Worm (Caenorhabditis elegans) whole organism, L1 larva: ENCODE measurements around the gene prx-13.
A peak's percentile ranks its signal among the peaks of the same experiment; 100 is the strongest.

Experiments used
- F16B12.6 ChIP-seq: fragments of 150-350 bp; optimal IDR thresholded peaks from 2 replicates; lab custom pipeline; 2014; ENCODE audit warnings: missing biosample characterization, missing genetic modification characterization
- Y116A8C.19 ChIP-seq: sonication (generic microtip); optimal IDR thresholded peaks from 2 replicates; lab custom pipeline; 2016; ENCODE audit warnings: missing compliant biosample characterization, missing genetic modification characterization, borderline replicate concordance
- aha-1 ChIP-seq: fragments of 150-350 bp; optimal IDR thresholded peaks from 2 replicates; lab custom pipeline; 2014; ENCODE audit warnings: missing biosample characterization, missing genetic modification characterization
- aly-2 ChIP-seq: fragments of 150-350 bp; optimal IDR thresholded peaks from 2 replicates; lab custom pipeline; 2014; ENCODE audit warnings: missing biosample characterization, missing genetic modification characterization
- ceh-82 ChIP-seq, 3 experiments: fragments of 150-350 bp in 1 of 3; sonication (generic microtip) in 2 of 3; optimal IDR thresholded peaks; 2 replicates each; lab custom pipeline; 2014 to 2017; ENCODE audit warnings: missing biosample characterization in 3 of 3, missing genetic modification characterization in 3 of 3
- ceh-90 ChIP-seq: sonication (generic microtip); optimal IDR thresholded peaks from 2 replicates; lab custom pipeline; 2016; ENCODE audit warnings: missing genetic modification characterization, missing compliant biosample characterization
- ces-1 ChIP-seq: fragments of 150-350 bp; optimal IDR thresholded peaks from 2 replicates; lab custom pipeline; 2014; ENCODE audit warnings: missing biosample characterization, missing genetic modification reagents, missing genetic modification characterization
- dsc-1 ChIP-seq: sonication (generic microtip); optimal IDR thresholded peaks from 2 replicates; lab custom pipeline; 2016; ENCODE audit warnings: mild to moderate bottlenecking, missing genetic modification characterization, missing compliant biosample characterization
- egl-13 ChIP-seq: sonication (generic microtip); optimal IDR thresholded peaks from 2 replicates; lab custom pipeline; 2016; ENCODE audit warnings: missing genotype, missing genetic modification reagents, missing genetic modification characterization, missing compliant biosample characterization
- elt-2 ChIP-seq: sonication (generic microtip); optimal IDR thresholded peaks from 2 replicates; lab custom pipeline; 2016; ENCODE audit warnings: missing genetic modification characterization, mild to moderate bottlenecking, inconsistent platforms, missing compliant biosample characterization, missing genetic modification reagents
- elt-3 ChIP-seq, 6 experiments: fragments of 150-350 bp in 1 of 6; sonication (generic microtip); optimal IDR thresholded peaks; 2 replicates each; lab custom pipeline; 2017 to 2018; ENCODE audit warnings: missing biosample characterization in 6 of 6, missing genetic modification characterization in 6 of 6, inconsistent platforms in 1 of 6
- fkh-10 ChIP-seq: sonication (generic microtip); optimal IDR thresholded peaks from 2 replicates; lab custom pipeline; 2017; ENCODE audit warnings: missing biosample characterization, missing genetic modification reagents, missing genetic modification characterization
- fos-1 ChIP-seq: fragments of 150-350 bp; optimal IDR thresholded peaks from 2 replicates; lab custom pipeline; 2014; ENCODE audit warnings: missing biosample characterization, missing genetic modification characterization
- grh-1 ChIP-seq: fragments of 200-800 bp; sonication (Bioruptor generic); IDR thresholded peaks from 2 replicates; pipeline ENCODE4 v1.3.6; 2022; ENCODE audit warnings: missing genetic modification reagents, missing genetic modification characterization, missing compliant biosample characterization
- hlh-17 ChIP-seq: fragments of 200-800 bp; sonication (Bioruptor generic); optimal IDR thresholded peaks from 2 replicates; lab custom pipeline; 2018; ENCODE audit warnings: missing genetic modification characterization, mild to moderate bottlenecking, missing compliant biosample characterization, moderate library complexity, borderline replicate concordance
- hpl-2 ChIP-seq: fragments of 150-350 bp; optimal IDR thresholded peaks from 2 replicates; lab custom pipeline; 2014; ENCODE audit warnings: missing biosample characterization, missing genetic modification reagents, missing genetic modification characterization
- irx-1 ChIP-seq: sonication (generic microtip); optimal IDR thresholded peaks from 2 replicates; lab custom pipeline; 2016; ENCODE audit warnings: missing genetic modification characterization, missing compliant biosample characterization
- isw-1 ChIP-seq: fragments of 200-800 bp; sonication (Bioruptor generic); IDR thresholded peaks from 2 replicates; pipeline ENCODE4 v1.3.6; 2022; ENCODE audit warnings: missing genetic modification characterization, missing compliant biosample characterization
- jun-1 ChIP-seq: fragments of 150-350 bp; optimal IDR thresholded peaks from 2 replicates; lab custom pipeline; 2014; ENCODE audit warnings: missing biosample characterization, missing genetic modification reagents, missing genetic modification characterization
- lin-13 ChIP-seq: fragments of 150-350 bp; optimal IDR thresholded peaks from 2 replicates; lab custom pipeline; 2014; ENCODE audit warnings: missing biosample characterization, missing genetic modification reagents, missing genetic modification characterization
- lin-14 ChIP-seq: fragments of 200-800 bp; sonication (Bioruptor generic); optimal IDR thresholded peaks from 2 replicates; lab custom pipeline; 2018; ENCODE audit warnings: mild to moderate bottlenecking, missing genetic modification characterization, moderate library complexity, missing compliant biosample characterization
- lin-15B ChIP-seq: fragments of 150-350 bp; sonication (generic microtip); optimal IDR thresholded peaks from 3 replicates; lab custom pipeline; 2014; ENCODE audit warnings: missing biosample characterization, missing genetic modification characterization
- lsy-2 ChIP-seq, 2 experiments: fragments of 150-350 bp; optimal IDR thresholded peaks; 2 replicates each; lab custom pipeline; 2014; ENCODE audit warnings: missing biosample characterization in 2 of 2, missing genetic modification characterization in 2 of 2
- mdl-1 ChIP-seq, 2 experiments: fragments of 150-350 bp; optimal IDR thresholded peaks; 2 replicates each; lab custom pipeline; 2014 to 2017; ENCODE audit warnings: missing biosample characterization in 2 of 2, missing genetic modification characterization in 2 of 2, inconsistent platforms in 1 of 2
- mep-1 ChIP-seq: fragments of 150-350 bp; optimal IDR thresholded peaks from 2 replicates; lab custom pipeline; 2014; ENCODE audit warnings: missing biosample characterization, missing genetic modification characterization
- nhr-11 ChIP-seq: fragments of 150-350 bp; optimal IDR thresholded peaks from 2 replicates; lab custom pipeline; 2014; ENCODE audit warnings: missing biosample characterization, missing genetic modification characterization
- nhr-20 ChIP-seq: sonication (generic microtip); optimal IDR thresholded peaks from 2 replicates; lab custom pipeline; 2016; ENCODE audit warnings: mild to moderate bottlenecking, missing genetic modification characterization, missing compliant biosample characterization
- nhr-237 ChIP-seq: fragments of 150-350 bp; optimal IDR thresholded peaks from 2 replicates; lab custom pipeline; 2014; ENCODE audit warnings: missing biosample characterization, missing genetic modification characterization
- nhr-28 ChIP-seq: fragments of 150-350 bp; optimal IDR thresholded peaks from 2 replicates; lab custom pipeline; 2014; ENCODE audit warnings: missing biosample characterization, missing genetic modification characterization
- nhr-47 ChIP-seq: sonication (generic microtip); optimal IDR thresholded peaks from 2 replicates; lab custom pipeline; 2016; ENCODE audit warnings: mild to moderate bottlenecking, missing genetic modification characterization, moderate library complexity, missing compliant biosample characterization
- nhr-71 ChIP-seq: sonication (generic microtip); optimal IDR thresholded peaks from 2 replicates; lab custom pipeline; 2016; ENCODE audit warnings: mild to moderate bottlenecking, missing genetic modification characterization, moderate library complexity, missing compliant biosample characterization
- nhr-76 ChIP-seq: sonication (generic microtip); optimal IDR thresholded peaks from 2 replicates; lab custom pipeline; 2017; ENCODE audit warnings: missing biosample characterization, missing genetic modification characterization
- nhr-84 ChIP-seq: sonication (generic microtip); optimal IDR thresholded peaks from 2 replicates; lab custom pipeline; 2017; ENCODE audit warnings: missing biosample characterization, missing genetic modification characterization
- nhr-85 ChIP-seq: sonication (generic microtip); peaks from one replicate; lab custom pipeline; 2016; ENCODE audit warnings: missing genetic modification characterization, inconsistent platforms, missing compliant biosample characterization
- nhr-90 ChIP-seq: sonication (generic microtip); optimal IDR thresholded peaks from 2 replicates; lab custom pipeline; 2016; ENCODE audit warnings: mild to moderate bottlenecking, missing genetic modification characterization, missing compliant biosample characterization; ENCODE audit not compliant: poor library complexity
- pag-3 ChIP-seq: sonication (generic microtip); optimal IDR thresholded peaks from 2 replicates; lab custom pipeline; 2017; ENCODE audit warnings: missing genetic modification characterization, mild to moderate bottlenecking, missing compliant biosample characterization, antibody characterized with exemption, borderline replicate concordance; ENCODE audit not compliant: insufficient read depth
- pqm-1 ChIP-seq: sonication (generic microtip); optimal IDR thresholded peaks from 3 replicates; lab custom pipeline; 2017; ENCODE audit warnings: missing biosample characterization, missing genetic modification characterization
- snpc-4 ChIP-seq: fragments of 150-350 bp; optimal IDR thresholded peaks from 2 replicates; lab custom pipeline; 2014; ENCODE audit warnings: missing biosample characterization, missing genetic modification characterization
- snu-23 ChIP-seq: sonication (generic microtip); optimal IDR thresholded peaks from 2 replicates; lab custom pipeline; 2016; ENCODE audit warnings: missing genetic modification characterization, missing compliant biosample characterization
- sox-4 ChIP-seq: sonication (generic microtip); optimal IDR thresholded peaks from 2 replicates; lab custom pipeline; 2016; ENCODE audit warnings: missing genetic modification characterization, missing compliant biosample characterization
- sup-37 ChIP-seq: fragments of 200-800 bp; sonication (Bioruptor generic); optimal IDR thresholded peaks from 2 replicates; lab custom pipeline; 2018; ENCODE audit warnings: mild to moderate bottlenecking, missing genetic modification characterization, missing compliant biosample characterization
- tlp-1 ChIP-seq: fragments of 150-350 bp; optimal IDR thresholded peaks from 2 replicates; lab custom pipeline; 2014; ENCODE audit warnings: missing biosample characterization, missing genetic modification characterization
- unc-130 ChIP-seq: fragments of 150-350 bp; optimal IDR thresholded peaks from 2 replicates; lab custom pipeline; 2017; ENCODE audit warnings: missing biosample characterization, missing genetic modification characterization, inconsistent platforms
- unc-30 ChIP-seq: sonication (generic microtip); optimal IDR thresholded peaks from 2 replicates; lab custom pipeline; 2017; ENCODE audit warnings: missing biosample characterization, missing genetic modification characterization
- unc-62 ChIP-seq: fragments of 150-350 bp; optimal IDR thresholded peaks from 2 replicates; lab custom pipeline; 2014; ENCODE audit warnings: missing biosample characterization, missing genetic modification reagents, missing genetic modification characterization
- unc-98 ChIP-seq: fragments of 200-800 bp; sonication (Bioruptor generic); IDR thresholded peaks from 2 replicates; pipeline ENCODE4 v1.3.6; 2022; ENCODE audit warnings: missing genetic modification characterization, missing compliant biosample characterization
- zag-1 ChIP-seq: fragments of 150-350 bp; optimal IDR thresholded peaks from 2 replicates; lab custom pipeline; 2014; ENCODE audit warnings: missing biosample characterization, missing genetic modification characterization
- zip-4 ChIP-seq: fragments of 200-800 bp; sonication (Bioruptor generic); optimal IDR thresholded peaks from 2 replicates; lab custom pipeline; 2018; ENCODE audit warnings: mild to moderate bottlenecking, missing genetic modification characterization, moderate library complexity, missing compliant biosample characterization

Gene prx-13

ce11 chrII:7277257-7277656, 25.4 kb upstream of the prx-13 start:
- TF ChIP-seq nhr-20 (tag; lab: Kevin White, UChicago) (peak; percentile 20), hpl-2 (GFP tag; lab: Kevin White, UChicago) (no peak), elt-2 (tag; lab: Kevin White, UChicago) (peak; percentile 88), nhr-71 (tag; lab: Kevin White, UChicago) (peak; percentile 24), tlp-1 (tag; lab: Kevin White, UChicago) (no peak)

- TF ChIP-seq aly-2 (tag; lab: Kevin White, UChicago), result no peak
- TF ChIP-seq isw-1 (GFP tag; lab: Robert Waterston, UW), result no peak
- TF ChIP-seq pqm-1 (tag; lab: Kevin White, UChicago), result peak; percentile 61
- no peak for TF ChIP-seq nhr-76 (tag; lab: Kevin White, UChicago)
- no peak for TF ChIP-seq aha-1
- TF ChIP-seq elt-2 (tag; lab: Kevin White, UChicago), result peak; percentile 71
- no peak for TF ChIP-seq jun-1
- no peak for TF ChIP-seq sup-37 (GFP tag; lab: Kevin White, UChicago)
- no peak for TF ChIP-seq zip-4 (GFP tag; lab: Kevin White, UChicago)
- TF ChIP-seq lin-13 (GFP tag; lab: Kevin White, UChicago), result no peak
- no peak for TF ChIP-seq mep-1 (tag; lab: Kevin White, UChicago)
- no peak for TF ChIP-seq nhr-237 (tag; lab: Kevin White, UChicago)
- TF ChIP-seq nhr-20 (tag; lab: Kevin White, UChicago), result peak; percentile 12
- TF ChIP-seq mdl-1 (tag; optimal IDR thresholded peaks at IDR 0.05; lab: Kevin White, UChicago), result peak in 1 of 2 experiments; percentile 16
- peak; percentile 31 for TF ChIP-seq lin-14 (GFP tag; lab: Kevin White, UChicago)
- TF ChIP-seq zag-1 (tag; lab: Kevin White, UChicago), result no peak
- no peak for TF ChIP-seq unc-130 (tag; lab: Kevin White, UChicago)
Measured at ce11 chrII:7273517-7273916, 21.7 kb upstream of the prx-13 start.

ce11 chrII:7272513-7272912, 20.7 kb upstream of the prx-13 start:
- TF ChIP-seq ceh-82 (tag; optimal IDR thresholded peaks at IDR 0.05; lab: Kevin White, UChicago), result no peak
- no peak for TF ChIP-seq aly-2 (tag; lab: Kevin White, UChicago)
- no peak for TF ChIP-seq isw-1 (GFP tag; lab: Robert Waterston, UW)
- TF ChIP-seq nhr-85 (tag; lab: Kevin White, UChicago), result peak; percentile 96
- no peak for TF ChIP-seq fkh-10 (GFP tag; lab: Kevin White, UChicago)
- TF ChIP-seq irx-1, result no peak
- no peak for TF ChIP-seq pag-3 (tag; lab: Kevin White, UChicago)
- TF ChIP-seq nhr-28 (tag; lab: Kevin White, UChicago), result no peak
- TF ChIP-seq zag-1 (tag; lab: Kevin White, UChicago), result no peak
- TF ChIP-seq fos-1 (tag; lab: Kevin White, UChicago), result no peak
- peak; percentile 71 for TF ChIP-seq grh-1 (GFP tag; lab: Robert Waterston, UW)
- no peak for TF ChIP-seq unc-62 (GFP tag; lab: Kevin White, UChicago)
- no peak for TF ChIP-seq ceh-90
- TF ChIP-seq nhr-47 (tag; lab: Kevin White, UChicago), result no peak
- TF ChIP-seq unc-30 (tag; lab: Kevin White, UChicago), result no peak
- no peak for TF ChIP-seq aha-1
- TF ChIP-seq nhr-20 (tag; lab: Kevin White, UChicago), result peak; percentile 55
- no peak for TF ChIP-seq lin-15B (tag; lab: Kevin White, UChicago)
- no peak for TF ChIP-seq zip-4 (GFP tag; lab: Kevin White, UChicago)
- peak; percentile 6 for TF ChIP-seq nhr-90 (tag; lab: Kevin White, UChicago)
- no peak for TF ChIP-seq hlh-17
- no peak for TF ChIP-seq mep-1 (tag; lab: Kevin White, UChicago)
- TF ChIP-seq nhr-11 (tag; lab: Kevin White, UChicago), result no peak
- TF ChIP-seq ces-1 (GFP tag; lab: Kevin White, UChicago), result no peak
- no peak for TF ChIP-seq dsc-1 (tag; lab: Kevin White, UChicago)
- no peak for TF ChIP-seq F16B12.6 (tag; lab: Kevin White, UChicago)
- no peak for TF ChIP-seq Y116A8C.19 (tag; lab: Kevin White, UChicago)
- no peak for TF ChIP-seq jun-1
- TF ChIP-seq snpc-4, result no peak
- no peak for TF ChIP-seq lin-13 (GFP tag; lab: Kevin White, UChicago)
- TF ChIP-seq egl-13 (tag; lab: Kevin White, UChicago), result no peak
- TF ChIP-seq unc-98 (GFP tag; lab: Robert Waterston, UW), result no peak
- peak in 2 of 6 experiments; percentile 80 to 81 for TF ChIP-seq elt-3 (tag; optimal IDR thresholded peaks at IDR 0.05; lab: Kevin White, UChicago)
- peak; percentile 22 for TF ChIP-seq snu-23
- TF ChIP-seq sox-4, result no peak
- TF ChIP-seq nhr-84 (tag; lab: Kevin White, UChicago), result no peak
- TF ChIP-seq lsy-2 (tag; optimal IDR thresholded peaks at IDR 0.05; lab: Kevin White, UChicago), result peak in 1 of 2 experiments; percentile 12
- TF ChIP-seq sup-37 (GFP tag; lab: Kevin White, UChicago), result no peak
